Worm (Caenorhabditis elegans) whole organism, late embryonic: ENCODE results near the gene F47B8.14.

ENCODE experiments used
- C08G9.2 ChIP-seq: sonication (generic microtip); optimal IDR thresholded peaks from 2 replicates; lab custom pipeline; 2016; ENCODE audit warnings: mild to moderate bottlenecking, missing genetic modification characterization, moderate library complexity, missing compliant biosample characterization
- C38D4.7 ChIP-seq: fragments of 200-800 bp; sonication (Bioruptor generic); optimal IDR thresholded peaks from 2 replicates; lab custom pipeline; 2018; ENCODE audit warnings: mild to moderate bottlenecking, missing genetic modification characterization, moderate library complexity, missing compliant biosample characterization
- F13H6.1 ChIP-seq: sonication (generic microtip); optimal IDR thresholded peaks from 2 replicates; lab custom pipeline; 2016; ENCODE audit warnings: missing genetic modification characterization, missing compliant biosample characterization
- K09A11.1 ChIP-seq: sonication (generic microtip); optimal IDR thresholded peaks from 2 replicates; lab custom pipeline; 2017; ENCODE audit warnings: antibody characterized with exemption, mild to moderate bottlenecking, missing genetic modification characterization, missing compliant biosample characterization; ENCODE audit not compliant: insufficient read depth
- T23F11.4 ChIP-seq: fragments of 200-800 bp; sonication (Bioruptor generic); optimal IDR thresholded peaks from 2 replicates; lab custom pipeline; 2018; ENCODE audit warnings: mild to moderate bottlenecking, missing genetic modification characterization, missing compliant biosample characterization
- ama-1 ChIP-seq: fragments of 150-350 bp; optimal IDR thresholded peaks from 2 replicates; lab custom pipeline; 2014
- ceh-14 ChIP-seq: sonication (generic microtip); optimal IDR thresholded peaks from 2 replicates; lab custom pipeline; 2016; ENCODE audit warnings: missing genotype, missing genetic modification characterization, missing compliant biosample characterization
- ceh-2 ChIP-seq: sonication (generic microtip); optimal IDR thresholded peaks from 2 replicates; lab custom pipeline; 2016; ENCODE audit warnings: missing genotype, missing genetic modification characterization, missing compliant biosample characterization
- ceh-22 ChIP-seq: sonication (generic microtip); optimal IDR thresholded peaks from 2 replicates; lab custom pipeline; 2017; ENCODE audit warnings: missing biosample characterization, missing genetic modification characterization
- ceh-24 ChIP-seq: sonication (generic microtip); optimal IDR thresholded peaks from 2 replicates; lab custom pipeline; 2016; ENCODE audit warnings: mild to moderate bottlenecking, missing genetic modification characterization, missing compliant biosample characterization
- ceh-30 ChIP-seq: fragments of 150-350 bp; optimal IDR thresholded peaks from 2 replicates; lab custom pipeline; 2014; ENCODE audit warnings: missing biosample characterization, missing genetic modification characterization
- ceh-31 ChIP-seq: sonication (generic microtip); optimal IDR thresholded peaks from 2 replicates; lab custom pipeline; 2016; ENCODE audit warnings: missing genetic modification characterization, missing compliant biosample characterization
- ceh-34 ChIP-seq: sonication (generic microtip); optimal IDR thresholded peaks from 2 replicates; lab custom pipeline; 2016; ENCODE audit warnings: mild to moderate bottlenecking, missing genetic modification characterization, missing compliant biosample characterization
- ceh-45 ChIP-seq: fragments of 200-800 bp; sonication (Bioruptor generic); IDR thresholded peaks from 2 replicates; pipeline ENCODE4 v1.3.6; 2022; ENCODE audit warnings: missing genetic modification reagents, missing genetic modification characterization, missing compliant biosample characterization
- ceh-6 ChIP-seq: fragments of 200-800 bp; sonication (Bioruptor generic); optimal IDR thresholded peaks from 2 replicates; lab custom pipeline; 2018; ENCODE audit warnings: mild to moderate bottlenecking, missing genetic modification characterization, missing compliant biosample characterization
- ceh-9 ChIP-seq: sonication (generic microtip); optimal IDR thresholded peaks from 2 replicates; lab custom pipeline; 2016; ENCODE audit warnings: mild to moderate bottlenecking, missing genetic modification characterization, inconsistent platforms, missing compliant biosample characterization
- dmd-4 ChIP-seq: sonication (generic microtip); optimal IDR thresholded peaks from 2 replicates; lab custom pipeline; 2016; ENCODE audit warnings: borderline replicate concordance, missing genetic modification characterization, missing compliant biosample characterization
- dve-1 ChIP-seq: sonication (generic microtip); optimal IDR thresholded peaks from 2 replicates; lab custom pipeline; 2017; ENCODE audit warnings: antibody characterized with exemption, mild to moderate bottlenecking, missing genetic modification characterization, missing compliant biosample characterization
- elt-2 ChIP-seq: sonication (generic microtip); optimal IDR thresholded peaks from 2 replicates; lab custom pipeline; 2016; ENCODE audit warnings: missing genetic modification reagents, missing genetic modification characterization, missing compliant biosample characterization
- elt-4 ChIP-seq: sonication (generic microtip); optimal IDR thresholded peaks from 2 replicates; lab custom pipeline; 2016; ENCODE audit warnings: missing genetic modification characterization, missing compliant biosample characterization
- ets-4 ChIP-seq: sonication (generic microtip); optimal IDR thresholded peaks from 2 replicates; lab custom pipeline; 2016; ENCODE audit warnings: missing genetic modification characterization, missing compliant biosample characterization
- eyg-1 ChIP-seq: sonication (generic microtip); optimal IDR thresholded peaks from 2 replicates; lab custom pipeline; 2016; ENCODE audit warnings: missing genotype, missing genetic modification characterization, missing compliant biosample characterization
- hlh-15 ChIP-seq: sonication (generic microtip); optimal IDR thresholded peaks from 2 replicates; lab custom pipeline; 2016; ENCODE audit warnings: missing genetic modification characterization, missing compliant biosample characterization
- hlh-6 ChIP-seq: sonication (generic microtip); optimal IDR thresholded peaks from 2 replicates; lab custom pipeline; 2016; ENCODE audit warnings: missing genotype, missing genetic modification characterization, missing compliant biosample characterization
- lim-6 ChIP-seq: sonication (generic microtip); optimal IDR thresholded peaks from 2 replicates; lab custom pipeline; 2016; ENCODE audit warnings: missing genetic modification characterization, missing compliant biosample characterization
- mec-3 ChIP-seq: sonication (generic microtip); optimal IDR thresholded peaks from 2 replicates; lab custom pipeline; 2016; ENCODE audit warnings: borderline replicate concordance, missing genetic modification characterization, missing compliant biosample characterization
- nfya-1 ChIP-seq: sonication (generic microtip); optimal IDR thresholded peaks from 2 replicates; lab custom pipeline; 2017; ENCODE audit warnings: missing genetic modification characterization, mild to moderate bottlenecking, missing compliant biosample characterization, antibody characterized with exemption, moderate library complexity
- nhr-11 ChIP-seq: fragments of 150-350 bp; optimal IDR thresholded peaks from 2 replicates; lab custom pipeline; 2014; ENCODE audit warnings: missing biosample characterization, missing genetic modification characterization
- pat-9 ChIP-seq: fragments of 200-800 bp; sonication (Bioruptor generic); optimal IDR thresholded peaks from 2 replicates; lab custom pipeline; 2018; ENCODE audit warnings: mild to moderate bottlenecking, missing genetic modification characterization, moderate library complexity, missing compliant biosample characterization
- pha-2 ChIP-seq: sonication (generic microtip); optimal IDR thresholded peaks from 2 replicates; lab custom pipeline; 2017; ENCODE audit warnings: mild to moderate bottlenecking, missing genetic modification characterization, missing compliant biosample characterization
- pha-4 ChIP-seq: fragments of 150-350 bp; optimal IDR thresholded peaks from 2 replicates; lab custom pipeline; 2018; ENCODE audit warnings: missing biosample characterization, missing genetic modification reagents, missing genetic modification characterization
- pqm-1 ChIP-seq: sonication (generic microtip); optimal IDR thresholded peaks from 2 replicates; lab custom pipeline; 2016; ENCODE audit warnings: missing genetic modification characterization, missing compliant biosample characterization
- ref-2 ChIP-seq: sonication (generic microtip); optimal IDR thresholded peaks from 2 replicates; lab custom pipeline; 2016; ENCODE audit warnings: missing genetic modification characterization, missing compliant biosample characterization
- rnt-1 ChIP-seq: sonication (generic microtip); optimal IDR thresholded peaks from 2 replicates; lab custom pipeline; 2016; ENCODE audit warnings: missing genetic modification characterization, missing compliant biosample characterization
- sdc-2 ChIP-seq: sonication (generic microtip); optimal IDR thresholded peaks from 2 replicates; lab custom pipeline; 2016; ENCODE audit warnings: missing genotype, missing genetic modification characterization, missing compliant biosample characterization
- sox-2 ChIP-seq: fragments of 200-800 bp; sonication (Bioruptor generic); IDR thresholded peaks from 2 replicates; pipeline ENCODE4 v1.3.6; 2022; ENCODE audit warnings: missing genetic modification reagents, missing genetic modification characterization, missing compliant biosample characterization
- sox-4 ChIP-seq: sonication (generic microtip); optimal IDR thresholded peaks from 2 replicates; lab custom pipeline; 2017; ENCODE audit warnings: mild to moderate bottlenecking, missing genetic modification characterization, inconsistent platforms, missing compliant biosample characterization
- syd-9 ChIP-seq: sonication (generic microtip); optimal IDR thresholded peaks from 2 replicates; lab custom pipeline; 2016; ENCODE audit warnings: mild to moderate bottlenecking, missing genetic modification characterization, moderate library complexity, missing compliant biosample characterization
- tbx-7 ChIP-seq: sonication (generic microtip); optimal IDR thresholded peaks from 2 replicates; lab custom pipeline; 2016; ENCODE audit warnings: missing genotype, missing genetic modification characterization, missing compliant biosample characterization
- ttx-3 ChIP-seq: sonication (generic microtip); optimal IDR thresholded peaks from 2 replicates; lab custom pipeline; 2016; ENCODE audit warnings: missing genetic modification reagents, missing genetic modification characterization, missing compliant biosample characterization
- unc-3 ChIP-seq, 2 experiments: fragments of 200-800 bp in 1 of 2; sonication (Bioruptor generic) in 1 of 2; sonication (generic microtip) in 1 of 2; conservative IDR thresholded peaks in 1 of 2; optimal IDR thresholded peaks in 1 of 2; 2 replicates each; pipeline versions ENCODE4 v1.3.6 to Lab custom; 2016 to 2022; ENCODE audit warnings: missing compliant biosample characterization in 2 of 2, missing genetic modification characterization in 2 of 2, missing genetic modification reagents in 1 of 2
- unc-55 ChIP-seq: sonication (generic microtip); optimal IDR thresholded peaks from 2 replicates; lab custom pipeline; 2017; ENCODE audit warnings: missing biosample characterization, missing genetic modification reagents, missing genetic modification characterization
- unc-86 ChIP-seq: sonication (generic microtip); optimal IDR thresholded peaks from 2 replicates; lab custom pipeline; 2016; ENCODE audit warnings: missing genetic modification characterization, missing compliant biosample characterization
- zip-5 ChIP-seq: sonication (generic microtip); optimal IDR thresholded peaks from 2 replicates; lab custom pipeline; 2016; ENCODE audit warnings: missing genetic modification characterization, missing compliant biosample characterization
- ztf-16 ChIP-seq: sonication (generic microtip); optimal IDR thresholded peaks from 2 replicates; lab custom pipeline; 2017; ENCODE audit warnings: missing genetic modification characterization, missing compliant biosample characterization

Gene F47B8.14

DNA sequence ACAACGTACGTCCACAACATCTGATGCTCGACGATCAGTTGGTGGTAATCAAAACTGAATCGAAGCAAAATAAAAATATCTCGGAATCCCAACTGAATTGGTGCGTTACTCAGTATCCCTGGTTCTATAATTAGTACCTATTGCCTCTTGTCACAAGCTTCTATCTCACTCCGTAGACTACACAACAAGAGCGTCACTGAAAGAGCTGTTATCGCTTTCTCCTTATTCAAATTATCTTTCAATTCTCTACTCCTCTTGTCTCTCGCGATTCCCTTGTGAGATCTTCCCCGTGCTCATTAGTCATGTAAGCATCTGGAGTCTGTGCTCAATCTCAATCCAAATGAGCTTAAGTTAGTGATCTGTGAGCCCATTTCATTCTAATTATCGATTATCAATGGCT is 16.3 kb downstream of the F47B8.14 start, which contains the start of gene srm-6:
Gene srm-6 (plus strand): TSS at position 301 of the 400 bp plus-strand sequence.
- no peak for TF ChIP-seq ceh-30 (tag; lab: Kevin White, UChicago)
- no peak for TF ChIP-seq C38D4.7 (GFP tag; lab: Kevin White, UChicago)
- TF ChIP-seq hlh-6 (tag; lab: Kevin White, UChicago), result no peak
- TF ChIP-seq pat-9 (tag; lab: Kevin White, UChicago), result no peak
- TF ChIP-seq pha-2 (tag; lab: Kevin White, UChicago), result no peak
- TF ChIP-seq ztf-16, result no peak
- no peak for TF ChIP-seq eyg-1 (tag; lab: Kevin White, UChicago)
- no peak for TF ChIP-seq hlh-15 (tag; lab: Kevin White, UChicago)
- TF ChIP-seq ceh-34 (tag; lab: Kevin White, UChicago), result no peak
- TF ChIP-seq ets-4 (tag; lab: Kevin White, UChicago), result no peak
- TF ChIP-seq ceh-9 (tag; lab: Kevin White, UChicago), result no peak
- no peak for TF ChIP-seq ceh-24

DNA sequence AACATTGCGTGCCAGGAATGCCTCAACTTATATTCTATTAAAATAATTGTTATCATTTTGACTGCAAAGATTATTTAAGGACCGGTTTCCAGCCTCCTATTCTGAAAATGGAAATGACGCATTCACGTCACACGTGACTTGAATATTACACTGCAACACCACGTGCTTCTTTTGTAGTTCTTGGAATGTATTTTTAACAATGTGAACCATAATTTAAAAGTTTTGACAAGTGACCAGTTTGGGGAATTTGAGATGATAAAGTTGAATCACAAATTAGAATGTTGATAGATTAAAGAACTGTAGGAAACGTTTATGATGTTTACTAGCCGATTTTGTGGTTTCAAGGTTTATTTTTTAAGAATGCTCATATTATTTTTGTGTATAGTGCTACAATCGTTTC is 21.3 kb downstream of the F47B8.14 start, which contains the start of gene F47B8.10:
Gene F47B8.10 (plus strand): TSS at position 301 of the 400 bp plus-strand sequence.
- TF ChIP-seq unc-86 (tag; lab: Kevin White, UChicago), result no peak
- no peak for TF ChIP-seq elt-4 (tag; lab: Kevin White, UChicago)
- no peak for TF ChIP-seq ceh-24
- TF ChIP-seq ttx-3 (tag; lab: Kevin White, UChicago), result no peak
- no peak for TF ChIP-seq K09A11.1 (tag; lab: Kevin White, UChicago)
- no peak for TF ChIP-seq pat-9 (tag; lab: Kevin White, UChicago)
- no peak for TF ChIP-seq ceh-2 (tag; lab: Kevin White, UChicago)
- TF ChIP-seq unc-55 (GFP tag; lab: Kevin White, UChicago), result no peak
- no peak for TF ChIP-seq nfya-1 (tag; lab: Kevin White, UChicago)
- no peak for TF ChIP-seq syd-9 (tag; lab: Kevin White, UChicago)
- no peak for TF ChIP-seq C08G9.2 (tag; lab: Kevin White, UChicago)
- TF ChIP-seq sox-2 (GFP tag; lab: Robert Waterston, UW), result no peak
- TF ChIP-seq ztf-16, result no peak
- no peak for TF ChIP-seq ama-1 (lab: Kevin White, UChicago)
- no peak for TF ChIP-seq T23F11.4 (GFP tag; lab: Kevin White, UChicago)
- TF ChIP-seq ceh-31 (tag; lab: Kevin White, UChicago), result no peak
- TF ChIP-seq pha-4, result no peak
- no peak for TF ChIP-seq ceh-45 (GFP tag; lab: Robert Waterston, UW)
- TF ChIP-seq dmd-4 (tag; lab: Kevin White, UChicago), result no peak

DNA sequence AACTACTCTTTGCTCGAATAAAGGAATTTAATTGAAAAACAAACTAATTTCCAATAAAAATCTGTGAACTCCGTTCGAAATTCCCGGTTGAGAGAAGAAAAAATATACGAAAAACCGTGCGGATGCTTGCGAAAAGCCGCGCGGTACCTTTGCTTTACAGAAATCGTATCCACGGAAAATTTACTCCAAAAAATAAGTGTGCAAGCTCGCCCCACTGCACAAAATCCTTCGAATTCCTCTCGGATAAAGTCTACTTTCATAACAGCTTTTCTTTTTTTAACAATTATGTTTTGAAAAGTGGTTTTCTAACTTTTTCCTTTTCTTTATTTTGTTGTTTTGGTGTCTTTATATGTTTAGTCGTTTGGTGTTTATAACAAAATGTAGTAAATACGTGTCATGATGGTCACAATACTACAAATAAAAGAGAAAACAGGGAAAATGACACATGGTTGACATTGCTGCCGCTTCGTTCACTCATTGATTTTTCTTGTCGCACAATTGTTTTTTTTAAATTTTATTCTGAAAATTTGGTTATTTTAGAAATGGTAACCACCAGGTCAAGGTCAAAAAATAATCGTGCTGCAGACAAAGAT is 27.0 kb downstream of the F47B8.14 start, which contains the start of gene cept-2:
Gene cept-2 (plus strand): TSS at position 533 of the 593 bp plus-strand sequence.
- TF ChIP-seq ceh-34 (tag; lab: Kevin White, UChicago) (peak; percentile 61), elt-4 (tag; lab: Kevin White, UChicago) (no peak), ref-2 (tag; lab: Kevin White, UChicago) (peak; percentile 91), unc-86 (tag; lab: Kevin White, UChicago) (peak; percentile 59), dve-1 (tag; lab: Kevin White, UChicago) (peak; percentile 56), zip-5 (tag; lab: Kevin White, UChicago) (peak; percentile 32), lim-6 (tag; lab: Kevin White, UChicago) (peak; percentile 73), ceh-2 (tag; lab: Kevin White, UChicago) (peak; percentile 55), ets-4 (tag; lab: Kevin White, UChicago) (peak; percentile 46), ceh-31 (tag; lab: Kevin White, UChicago) (peak; percentile 94), ceh-6 (GFP tag; lab: Kevin White, UChicago) (no peak), K09A11.1 (tag; lab: Kevin White, UChicago) (peak; percentile 21), F13H6.1 (tag; lab: Kevin White, UChicago) (peak; percentile 30), ceh-14 (tag; lab: Kevin White, UChicago) (peak; percentile 76), nhr-11 (tag; lab: Kevin White, UChicago) (no peak), sox-4 (tag; lab: Kevin White, UChicago) (no peak), mec-3 (tag; lab: Kevin White, UChicago) (no peak), elt-2 (tag; lab: Kevin White, UChicago) (no peak), ceh-22 (tag; lab: Kevin White, UChicago) (no peak), tbx-7 (tag; lab: Kevin White, UChicago) (peak; percentile 65), T23F11.4 (GFP tag; lab: Kevin White, UChicago) (no peak), C08G9.2 (tag; lab: Kevin White, UChicago) (peak; percentile 84), ztf-16 (peak; percentile 57), ceh-30 (tag; lab: Kevin White, UChicago) (no peak), rnt-1 (tag; lab: Kevin White, UChicago) (peak; percentile 84), sdc-2 (tag; lab: Kevin White, UChicago) (no peak), unc-3 (GFP tag; conservative IDR thresholded peaks at IDR 0.05; lab: Robert Waterston, UW) (no peak), unc-3 (tag; optimal IDR thresholded peaks at IDR 0.05; lab: Kevin White, UChicago) (no peak), pqm-1 (tag; lab: Kevin White, UChicago) (peak; percentile 8)
